Fruit fly (Drosophila melanogaster) whole organism, embryonic: ENCODE results near the gene Cpr65Av.
A peak's percentile ranks its signal among the peaks of the same experiment; 100 is the strongest.

ENCODE experiments used
- Ada2b ChIP-seq: fragments of 200-800 bp; sonication (Bioruptor generic); IDR thresholded peaks from 2 replicates; pipeline ENCODE4 v1.3.6; 2022; ENCODE audit warnings: missing biosample characterization, missing genetic modification characterization
- Aef1 ChIP-seq: fragments of 200-800 bp; sonication (Bioruptor generic); IDR thresholded peaks from 3 replicates; pipeline ENCODE4 v1.3.6; 2022; ENCODE audit warnings: missing biosample characterization, missing genetic modification characterization
- Bgb ChIP-seq: fragments of 200-800 bp; sonication (Bioruptor generic); IDR thresholded peaks from 2 replicates; pipeline ENCODE4 v1.3.6; 2022; ENCODE audit warnings: missing biosample characterization, missing genetic modification characterization; ENCODE audit not compliant: partially characterized antibody
- BtbVII ChIP-seq: fragments of 200-800 bp; sonication (Bioruptor generic); optimal IDR thresholded peaks from 3 replicates; lab custom pipeline; 2017; ENCODE audit warnings: missing biosample characterization, mild to moderate bottlenecking, missing genetic modification characterization
- CG10979 ChIP-seq: fragments of 200-800 bp; sonication (Bioruptor generic); optimal IDR thresholded peaks from 2 replicates; lab custom pipeline; 2018; ENCODE audit warnings: missing biosample characterization, mild to moderate bottlenecking, missing genetic modification characterization, moderate library complexity
- CG11695 ChIP-seq: fragments of 200-800 bp; sonication (Bioruptor generic); IDR thresholded peaks from 3 replicates; pipeline ENCODE4 v1.3.6; 2022; ENCODE audit warnings: missing biosample characterization, missing genetic modification characterization
- CG13123 ChIP-seq: fragments of 200-800 bp; sonication (Bioruptor generic); optimal IDR thresholded peaks from 2 replicates; lab custom pipeline; 2016; ENCODE audit warnings: missing biosample characterization, missing genetic modification characterization
- CG13894 ChIP-seq: fragments of 200-800 bp; sonication (Bioruptor generic); optimal IDR thresholded peaks from 3 replicates; lab custom pipeline; 2018; ENCODE audit warnings: missing biosample characterization, mild to moderate bottlenecking, missing genetic modification characterization, moderate library complexity
- CG1792 ChIP-seq: fragments of 200-800 bp; sonication (Bioruptor generic); optimal IDR thresholded peaks from 2 replicates; lab custom pipeline; 2016; ENCODE audit warnings: missing biosample characterization, missing genetic modification characterization
- CG1832 ChIP-seq: fragments of 200-800 bp; sonication (Bioruptor generic); optimal IDR thresholded peaks from 2 replicates; lab custom pipeline; 2017; ENCODE audit warnings: missing biosample characterization, mild to moderate bottlenecking, missing genetic modification characterization, inconsistent platforms
- CG3726 ChIP-seq: fragments of 200-800 bp; sonication (Bioruptor generic); IDR thresholded peaks from 3 replicates; pipeline ENCODE4, ENCODE4 v1.3.6; 2022; ENCODE audit warnings: missing biosample characterization, missing genetic modification characterization
- CG4707 ChIP-seq: fragments of 200-800 bp; sonication (Bioruptor generic); optimal IDR thresholded peaks from 2 replicates; lab custom pipeline; 2018; ENCODE audit warnings: missing biosample characterization, mild to moderate bottlenecking, missing genetic modification characterization, moderate library complexity
- CG5180 ChIP-seq: fragments of 200-800 bp; sonication (Bioruptor generic); optimal IDR thresholded peaks from 3 replicates; lab custom pipeline; 2017; ENCODE audit warnings: missing biosample characterization, missing genetic modification characterization, mild to moderate bottlenecking, moderate library complexity, missing genetic modification reagents
- CG6654 ChIP-seq: fragments of 200-800 bp; sonication (Bioruptor generic); optimal IDR thresholded peaks from 2 replicates; lab custom pipeline; 2017; ENCODE audit warnings: missing biosample characterization, mild to moderate bottlenecking, missing genetic modification characterization
- CG7839 ChIP-seq: fragments of 200-800 bp; sonication (Bioruptor generic); optimal IDR thresholded peaks from 3 replicates; lab custom pipeline; 2018; ENCODE audit warnings: missing biosample characterization, mild to moderate bottlenecking, missing genetic modification characterization, moderate library complexity
- H15 ChIP-seq: fragments of 200-800 bp; sonication (Bioruptor generic); IDR thresholded peaks from 3 replicates; pipeline ENCODE4 v1.3.6; 2022; ENCODE audit warnings: missing biosample characterization, missing genetic modification characterization
- Hand ChIP-seq: fragments of 200-800 bp; sonication (Bioruptor generic); optimal IDR thresholded peaks from 2 replicates; lab custom pipeline; 2017; ENCODE audit warnings: mild to moderate bottlenecking, missing biosample characterization, missing genetic modification reagents, missing genetic modification characterization
- Hmx ChIP-seq: fragments of 200-800 bp; sonication (Bioruptor generic); optimal IDR thresholded peaks from 2 replicates; lab custom pipeline; 2016; ENCODE audit warnings: missing biosample characterization, missing genetic modification characterization
- Mad ChIP-seq: fragments of 200-800 bp; sonication (Bioruptor generic); optimal IDR thresholded peaks from 2 replicates; lab custom pipeline; 2016; ENCODE audit warnings: missing biosample characterization, missing genetic modification characterization
- Ravus ChIP-seq: fragments of 200-800 bp; sonication (Bioruptor generic); IDR thresholded peaks from 2 replicates; pipeline ENCODE4 v1.3.6; 2022; ENCODE audit warnings: missing biosample characterization, missing genetic modification characterization
- Six4 ChIP-seq: fragments of 200-800 bp; sonication (Bioruptor generic); optimal IDR thresholded peaks from 2 replicates; lab custom pipeline; 2016; ENCODE audit warnings: missing biosample characterization, missing genetic modification characterization
- TFAM ChIP-seq: fragments of 200-800 bp; sonication (Bioruptor generic); optimal IDR thresholded peaks from 2 replicates; lab custom pipeline; 2017; ENCODE audit warnings: missing biosample characterization, missing genetic modification characterization, inconsistent platforms
- Xrp1 ChIP-seq: fragments of 200-800 bp; sonication (Bioruptor generic); IDR thresholded peaks from 2 replicates; pipeline ENCODE4 v1.3.6; 2022; ENCODE audit warnings: missing biosample characterization, missing genetic modification characterization
- aop ChIP-seq: fragments of 200-800 bp; sonication (Bioruptor generic); IDR thresholded peaks from 2 replicates; pipeline ENCODE4 v1.3.6; 2022; ENCODE audit warnings: missing biosample characterization, missing genetic modification characterization
- ara ChIP-seq: fragments of 200-800 bp; sonication (Bioruptor generic); IDR thresholded peaks from 2 replicates; pipeline ENCODE4 v1.3.6; 2022; ENCODE audit warnings: missing biosample characterization, missing genetic modification characterization
- bcd ChIP-seq: fragments of 200-800 bp; sonication (Bioruptor generic); optimal IDR thresholded peaks from 2 replicates; lab custom pipeline; 2017; ENCODE audit warnings: missing biosample characterization, mild to moderate bottlenecking, missing genetic modification characterization
- da ChIP-seq: fragments of 200-800 bp; sonication (Bioruptor generic); optimal IDR thresholded peaks from 2 replicates; lab custom pipeline; 2016; ENCODE audit warnings: missing biosample characterization, missing genetic modification characterization
- dmrt99B ChIP-seq: fragments of 200-800 bp; sonication (Bioruptor generic); optimal IDR thresholded peaks from 2 replicates; lab custom pipeline; 2018; ENCODE audit warnings: missing biosample characterization, mild to moderate bottlenecking, missing genetic modification characterization, moderate library complexity
- exex ChIP-seq: fragments of 200-800 bp; sonication (Bioruptor generic); optimal IDR thresholded peaks from 4 replicates; lab custom pipeline; 2018; ENCODE audit warnings: missing biosample characterization, mild to moderate bottlenecking, missing genetic modification characterization, moderate library complexity
- fd64A ChIP-seq: fragments of 200-800 bp; sonication (Bioruptor generic); optimal IDR thresholded peaks from 3 replicates; lab custom pipeline; 2018; ENCODE audit warnings: missing biosample characterization, mild to moderate bottlenecking, missing genetic modification characterization
- gcm ChIP-seq: fragments of 200-800 bp; sonication (Bioruptor generic); optimal IDR thresholded peaks from 2 replicates; lab custom pipeline; 2019; ENCODE audit warnings: missing biosample characterization, mild to moderate bottlenecking, missing genetic modification characterization, moderate library complexity
- gt ChIP-seq: fragments of 200-800 bp; sonication (Bioruptor generic); IDR thresholded peaks from 2 replicates; pipeline ENCODE4 v1.3.6; 2022; ENCODE audit warnings: missing biosample characterization, missing genetic modification characterization
- her ChIP-seq: fragments of 200-800 bp; sonication (Bioruptor generic); optimal IDR thresholded peaks from 2 replicates; lab custom pipeline; 2016; ENCODE audit warnings: missing biosample characterization, missing genetic modification characterization
- hkb ChIP-seq, 2 experiments: fragments of 200-800 bp in 1 of 2; fragments of >200 bp in 1 of 2; sonication (Bioruptor generic) in 1 of 2; IDR thresholded peaks in 1 of 2; optimal IDR thresholded peaks in 1 of 2; 2 replicates each; pipeline versions ENCODE4 v1.3.6 to Lab custom; 2017 to 2022; ENCODE audit warnings: missing biosample characterization in 1 of 2, missing genetic modification characterization in 1 of 2
- insv ChIP-seq, 2 experiments: fragments of 200-800 bp; sonication (Bioruptor generic); optimal IDR thresholded peaks; 3 replicates each; lab custom pipeline; 2016 to 2018; ENCODE audit warnings: missing biosample characterization in 2 of 2, missing genetic modification characterization in 2 of 2
- knrl ChIP-seq: fragments of 200-800 bp; sonication (Bioruptor generic); IDR thresholded peaks from 3 replicates; pipeline ENCODE4 v1.3.6; 2022; ENCODE audit warnings: missing biosample characterization, missing genetic modification characterization; ENCODE audit not compliant: partially characterized antibody
- lbe ChIP-seq: fragments of 200-800 bp; sonication (Bioruptor generic); optimal IDR thresholded peaks from 2 replicates; lab custom pipeline; 2016; ENCODE audit warnings: missing biosample characterization, mild to moderate bottlenecking, missing genetic modification characterization
- lmd ChIP-seq: fragments of 200-800 bp; sonication (Bioruptor generic); IDR thresholded peaks from 2 replicates; pipeline ENCODE4 v1.3.6; 2022; ENCODE audit warnings: missing biosample characterization, missing genetic modification characterization
- nmo ChIP-seq: fragments of 200-800 bp; sonication (Bioruptor generic); optimal IDR thresholded peaks from 2 replicates; lab custom pipeline; 2018; ENCODE audit warnings: missing biosample characterization, mild to moderate bottlenecking, missing genetic modification characterization, moderate library complexity
- pzg ChIP-seq: fragments of 200-800 bp; sonication (Bioruptor generic); optimal IDR thresholded peaks from 3 replicates; lab custom pipeline; 2018; ENCODE audit warnings: missing biosample characterization, mild to moderate bottlenecking, missing genetic modification characterization, moderate library complexity
- schlank ChIP-seq: fragments of 200-800 bp; sonication (Bioruptor generic); optimal IDR thresholded peaks from 2 replicates; lab custom pipeline; 2018; ENCODE audit warnings: missing biosample characterization, mild to moderate bottlenecking, missing genetic modification characterization
- so ChIP-seq: fragments of 200-800 bp; sonication (Bioruptor generic); IDR thresholded peaks from 3 replicates; pipeline ENCODE4 v1.3.6; 2022; ENCODE audit warnings: missing biosample characterization, missing genetic modification characterization
- ssp ChIP-seq: fragments of 200-800 bp; sonication (Bioruptor generic); IDR thresholded peaks from 2 replicates; pipeline ENCODE4 v1.3.6; 2022; ENCODE audit warnings: missing biosample characterization, missing genetic modification characterization
- trem ChIP-seq: fragments of 200-800 bp; optimal IDR thresholded peaks from 3 replicates; lab custom pipeline; 2019; ENCODE audit warnings: missing biosample characterization, mild to moderate bottlenecking, missing genetic modification characterization, moderate library complexity
- unpg ChIP-seq: fragments of 200-800 bp; sonication (Bioruptor generic); optimal IDR thresholded peaks from 3 replicates; lab custom pipeline; 2018; ENCODE audit warnings: missing biosample characterization, mild to moderate bottlenecking, missing genetic modification characterization, moderate library complexity
- wdn ChIP-seq: fragments of 200-800 bp; sonication (Bioruptor generic); IDR thresholded peaks from 2 replicates; pipeline ENCODE4 v1.3.6; 2022; ENCODE audit warnings: missing biosample characterization, missing genetic modification characterization
- wor ChIP-seq: fragments of 200-800 bp; sonication (Bioruptor generic); IDR thresholded peaks from 2 replicates; pipeline ENCODE4 v1.3.6; 2022; ENCODE audit warnings: missing biosample characterization, missing genetic modification characterization

Gene Cpr65Av

DNA sequence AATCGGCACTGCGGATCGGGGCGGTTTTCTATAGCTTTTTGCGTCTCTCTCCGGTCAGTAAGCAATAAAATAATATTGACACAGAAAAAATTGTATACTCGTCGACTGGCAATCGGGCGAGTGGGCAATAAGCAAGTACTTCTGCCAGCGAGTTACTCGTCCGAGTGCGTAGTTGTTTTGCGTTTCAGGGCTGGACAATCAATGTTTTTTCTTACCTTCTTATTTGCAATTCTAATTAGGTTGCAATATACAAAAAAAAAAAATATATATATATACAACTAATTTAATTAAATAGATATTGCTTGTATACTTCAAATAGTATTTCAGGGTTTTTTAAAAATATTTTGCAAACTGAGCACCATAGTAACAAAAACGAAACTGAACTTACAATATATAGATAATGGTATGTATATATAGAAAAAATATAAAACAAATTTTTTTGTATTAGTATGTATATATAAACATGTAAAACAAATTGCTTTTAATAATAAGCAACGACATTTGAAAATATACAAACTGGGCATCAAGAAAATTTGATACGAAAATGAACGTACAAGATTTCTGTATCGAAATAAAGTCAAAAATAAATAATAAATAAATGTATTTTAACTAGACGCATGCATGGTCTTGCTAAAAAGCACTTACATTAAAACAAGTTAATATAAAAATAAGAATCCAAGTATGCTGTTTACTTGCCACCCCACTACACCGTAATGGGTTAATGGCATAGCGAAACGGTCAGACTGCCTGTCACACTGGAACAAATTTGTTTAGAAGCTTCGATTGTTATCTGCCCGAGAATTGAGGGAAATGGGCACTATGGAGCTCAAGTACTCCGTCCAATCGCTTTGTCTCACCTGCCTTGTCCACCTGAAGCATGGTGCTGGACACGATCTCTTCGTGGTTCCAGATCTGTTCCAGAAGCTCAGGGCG, 49.5 kb upstream of the Cpr65Av start, which contains the start of the genes D19A and CG7386 (continued):
- TF ChIP-seq insv (GFP tag; optimal IDR thresholded peaks at IDR 0.05; lab: Kevin White, UChicago) (peak in 1 of 2 experiments; percentile 85), exex (tag; lab: Kevin White, UChicago) (no peak), bcd (GFP tag; lab: Kevin White, UChicago) (peak; percentile 34), Ada2b (GFP tag; lab: Robert Waterston, UW) (peak; percentile 59), CG13123 (GFP tag; lab: Kevin White, UChicago) (no peak), Hmx (GFP tag; lab: Kevin White, UChicago) (no peak), ssp (GFP tag; lab: Robert Waterston, UW) (peak; percentile 18; the same call in 1 of the 2 replicates), aop (GFP tag; lab: Robert Waterston, UW) (no peak), Hand (GFP tag; lab: Kevin White, UChicago) (no peak), Aef1 (peak; percentile 45), CG11695 (GFP tag; lab: Robert Waterston, UW) (peak; percentile 52; the same call in 1 of the 3 replicates), so (GFP tag; lab: Robert Waterston, UW) (0 out of 3 replicates have a peak, but pooled peaks have one; percentile 7), CG5180 (peak; percentile 29), dmrt99B (tag; lab: Kevin White, UChicago) (peak; percentile 45), CG6654 (no peak), her (GFP tag; lab: Kevin White, UChicago) (peak; percentile 49), ara (GFP tag; lab: Robert Waterston, UW) (peak; percentile 33; the same call in 1 of the 2 replicates), wor (GFP tag; lab: Robert Waterston, UW) (peak; percentile 42; the same call in 1 of the 2 replicates), da (GFP tag; lab: Kevin White, UChicago) (no peak), Ravus (GFP tag; lab: Robert Waterston, UW) (no peak), Mad (peak; percentile 16), lbe (GFP tag; lab: Kevin White, UChicago) (peak; percentile 2), TFAM (GFP tag; lab: Kevin White, UChicago) (no peak), Six4 (GFP tag; lab: Kevin White, UChicago) (no peak), wdn (GFP tag; lab: Robert Waterston, UW) (no peak), trem (peak; percentile 36), CG1792 (GFP tag; lab: Kevin White, UChicago) (peak; percentile 16), gt (GFP tag; lab: Robert Waterston, UW) (no peak), schlank (tag; lab: Kevin White, UChicago) (no peak), H15 (peak; percentile 77), fd64A (GFP tag; lab: Kevin White, UChicago) (no peak), CG3726 (0 out of 3 replicates have a peak, but pooled peaks have one; percentile 22), nmo (peak; percentile 21), gcm (GFP tag; lab: Kevin White, UChicago) (peak; percentile 24), unpg (GFP tag; lab: Kevin White, UChicago) (peak; percentile 67), Bgb (peak; percentile 35; the same call in 1 of the 2 replicates), CG7839 (tag; lab: Kevin White, UChicago) (peak; percentile 61), Xrp1 (peak; percentile 70), knrl (peak; percentile 39; the same call in 2 of the 3 replicates), hkb (optimal IDR thresholded peaks at IDR 0.05; lab: Kevin White, UChicago) (no peak), hkb (GFP tag; IDR thresholded peaks at IDR 0.05; lab: Robert Waterston, UW) (peak; percentile 37; the same call in 1 of the 2 replicates), CG1832 (GFP tag; lab: Kevin White, UChicago) (no peak), CG10979 (tag; lab: Kevin White, UChicago) (peak; percentile 33), pzg (GFP tag; lab: Kevin White, UChicago) (peak; percentile 32), CG4707 (GFP tag; lab: Kevin White, UChicago) (no peak), CG13894 (tag; lab: Kevin White, UChicago) (peak; percentile 34), lmd (peak; percentile 65), BtbVII (GFP tag; lab: Kevin White, UChicago) (no peak)
